Fruit fly (Drosophila melanogaster) whole organism: ENCODE results near the gene CG32318.

Experiments
- CG8478 ChIP-seq: fragments of >200 bp; optimal IDR thresholded peaks from 2 replicates; lab custom pipeline; 2018; ENCODE audit warnings: inconsistent platforms
- EcR ChIP-seq, 2 experiments: fragments of >200 bp; optimal IDR thresholded peaks; 2 replicates each; lab custom pipeline; 2017; ENCODE audit warnings: missing biosample characterization in 2 of 2, missing genetic modification characterization in 2 of 2, missing genetic modification reagents in 2 of 2
- pan ChIP-seq: fragments of >200 bp; optimal IDR thresholded peaks from 2 replicates; lab custom pipeline; 2017
- psq ChIP-seq: fragments of >200 bp; optimal IDR thresholded peaks from 2 replicates; lab custom pipeline; 2017
- usp ChIP-seq: fragments of >200 bp; optimal IDR thresholded peaks from 2 replicates; lab custom pipeline; 2017; ENCODE audit warnings: missing biosample characterization, missing genetic modification characterization, mixed read lengths

- TF ChIP-seq usp (GFP tag; lab: Kevin White, UChicago) (no peak), EcR (GFP tag; optimal IDR thresholded peaks at IDR 0.05; lab: Kevin White, UChicago) (no peak), pan (no peak), CG8478 (lab: Kevin White, UChicago) (no peak), psq (lab: Kevin White, UChicago) (no peak)
These were observed 35.6 kb downstream of the CG32318 start, which contains the start of gene LysD for dm6 chr3L:1211096-1211495.
